Fruit fly (Drosophila melanogaster) whole organism, embryonic: ENCODE data around the gene GCS2beta.
A peak's percentile ranks its signal among the peaks of the same experiment; 100 is the strongest.

ENCODE experiments used
- Ada2b ChIP-seq: fragments of 200-800 bp; sonication (Bioruptor generic); IDR thresholded peaks from 2 replicates; pipeline ENCODE4 v1.3.6; 2022; ENCODE audit warnings: missing biosample characterization, missing genetic modification characterization
- Bgb ChIP-seq: fragments of 200-800 bp; sonication (Bioruptor generic); IDR thresholded peaks from 2 replicates; pipeline ENCODE4 v1.3.6; 2022; ENCODE audit warnings: missing biosample characterization, missing genetic modification characterization; ENCODE audit not compliant: partially characterized antibody
- CG10431 ChIP-seq: fragments of 200-800 bp; sonication (Bioruptor generic); optimal IDR thresholded peaks from 3 replicates; lab custom pipeline; 2018; ENCODE audit warnings: missing biosample characterization, mild to moderate bottlenecking, missing genetic modification characterization
- CG10565 ChIP-seq: fragments of 200-800 bp; sonication (Bioruptor generic); optimal IDR thresholded peaks from 3 replicates; lab custom pipeline; 2016; ENCODE audit warnings: missing biosample characterization, mild to moderate bottlenecking, missing genetic modification characterization
- CG12391 ChIP-seq: fragments of 200-800 bp; sonication (Bioruptor generic); optimal IDR thresholded peaks from 3 replicates; lab custom pipeline; 2018; ENCODE audit warnings: missing biosample characterization, mild to moderate bottlenecking, missing genetic modification characterization, moderate library complexity
- CG14441 ChIP-seq: fragments of 200-800 bp; sonication (Bioruptor generic); IDR thresholded peaks from 2 replicates; pipeline ENCODE4 v1.3.6; 2022; ENCODE audit warnings: missing biosample characterization, missing genetic modification characterization
- CG14667 ChIP-seq: fragments of 200-800 bp; sonication (Bioruptor generic); IDR thresholded peaks from 2 replicates; pipeline ENCODE4 v1.3.6; 2022; ENCODE audit warnings: missing biosample characterization, missing genetic modification characterization
- CG14710 ChIP-seq: fragments of 200-800 bp; sonication (Bioruptor generic); optimal IDR thresholded peaks from 3 replicates; lab custom pipeline; 2019; ENCODE audit warnings: missing biosample characterization, mild to moderate bottlenecking, missing genetic modification characterization, moderate library complexity
- CG1603 ChIP-seq: fragments of 200-800 bp; sonication (Bioruptor generic); optimal IDR thresholded peaks from 2 replicates; lab custom pipeline; 2019; ENCODE audit warnings: missing biosample characterization, mild to moderate bottlenecking, missing genetic modification characterization, moderate library complexity
- CG16813 ChIP-seq: fragments of 200-800 bp; sonication (Bioruptor generic); IDR thresholded peaks from 3 replicates; pipeline ENCODE4 v1.3.6; 2022; ENCODE audit warnings: missing biosample characterization, missing genetic modification characterization; ENCODE audit not compliant: partially characterized antibody
- CG18262 ChIP-seq: fragments of 200-800 bp; optimal IDR thresholded peaks from 3 replicates; lab custom pipeline; 2019; ENCODE audit warnings: missing biosample characterization, mild to moderate bottlenecking, missing genetic modification characterization, moderate library complexity
- CG3065 ChIP-seq: fragments of 200-800 bp; sonication (Bioruptor generic); optimal IDR thresholded peaks from 2 replicates; lab custom pipeline; 2016; ENCODE audit warnings: missing biosample characterization, missing genetic modification characterization
- CG42726 ChIP-seq: fragments of 200-800 bp; sonication (Bioruptor generic); IDR thresholded peaks from 2 replicates; pipeline ENCODE4 v1.3.6; 2022; ENCODE audit warnings: missing biosample characterization, missing genetic modification characterization; ENCODE audit not compliant: partially characterized antibody
- CG6813 ChIP-seq: fragments of 200-800 bp; sonication (Bioruptor generic); optimal IDR thresholded peaks from 2 replicates; lab custom pipeline; 2017; ENCODE audit warnings: missing biosample characterization, missing genetic modification characterization, mild to moderate bottlenecking, moderate library complexity, missing genetic modification reagents
- CG9797 ChIP-seq: fragments of 200-800 bp; sonication (Bioruptor generic); optimal IDR thresholded peaks from 3 replicates; lab custom pipeline; 2018; ENCODE audit warnings: missing biosample characterization, mild to moderate bottlenecking, missing genetic modification characterization
- D19B ChIP-seq: fragments of 200-800 bp; sonication (Bioruptor generic); optimal IDR thresholded peaks from 2 replicates; lab custom pipeline; 2017; ENCODE audit warnings: missing biosample characterization, mild to moderate bottlenecking, missing genetic modification characterization
- Fer3 ChIP-seq: fragments of 200-800 bp; sonication (Bioruptor generic); optimal IDR thresholded peaks from 2 replicates; lab custom pipeline; 2018; ENCODE audit warnings: missing biosample characterization, mild to moderate bottlenecking, missing genetic modification characterization, moderate library complexity
- H15 ChIP-seq: fragments of 200-800 bp; sonication (Bioruptor generic); IDR thresholded peaks from 3 replicates; pipeline ENCODE4 v1.3.6; 2022; ENCODE audit warnings: missing biosample characterization, missing genetic modification characterization
- HLH54F ChIP-seq: fragments of 200-800 bp; sonication (Bioruptor generic); optimal IDR thresholded peaks from 3 replicates; lab custom pipeline; 2016; ENCODE audit warnings: missing biosample characterization, missing genetic modification characterization
- Hr78 ChIP-seq, 2 experiments: fragments of 200-800 bp in 1 of 2; fragments of >200 bp in 1 of 2; sonication (Bioruptor generic) in 1 of 2; optimal IDR thresholded peaks; 2 replicates each; lab custom pipeline; 2017 to 2019; ENCODE audit warnings: missing biosample characterization in 2 of 2, missing genetic modification characterization in 2 of 2, mild to moderate bottlenecking in 1 of 2, moderate library complexity in 1 of 2
- Med ChIP-seq: fragments of 200-800 bp; sonication (Bioruptor generic); peaks from one replicate; lab custom pipeline; 2016; ENCODE audit warnings: missing biosample characterization, missing genetic modification characterization, mild to moderate bottlenecking, inconsistent platforms, moderate library complexity
- Meics ChIP-seq: fragments of 200-800 bp; sonication (Bioruptor generic); optimal IDR thresholded peaks from 2 replicates; lab custom pipeline; 2017; ENCODE audit warnings: missing biosample characterization, mild to moderate bottlenecking, missing genetic modification characterization
- Nf-YA ChIP-seq: fragments of 200-800 bp; sonication (Bioruptor generic); IDR thresholded peaks from 2 replicates; pipeline ENCODE4 v1.3.6; 2022; ENCODE audit warnings: missing biosample characterization, missing genetic modification characterization
- Usf ChIP-seq: fragments of 200-800 bp; sonication (Bioruptor generic); optimal IDR thresholded peaks from 2 replicates; lab custom pipeline; 2017; ENCODE audit warnings: missing genotype, missing biosample characterization, missing genetic modification characterization
- ato ChIP-seq: fragments of 200-800 bp; sonication (Bioruptor generic); IDR thresholded peaks from 2 replicates; pipeline ENCODE4 v1.3.6; 2022; ENCODE audit warnings: missing biosample characterization, missing genetic modification characterization; ENCODE audit not compliant: partially characterized antibody
- cg ChIP-seq: fragments of 200-800 bp; sonication (Bioruptor generic); optimal IDR thresholded peaks from 3 replicates; lab custom pipeline; 2019; ENCODE audit warnings: missing biosample characterization, mild to moderate bottlenecking, missing genetic modification characterization, moderate library complexity
- corto ChIP-seq: fragments of 200-800 bp; sonication (Bioruptor generic); optimal IDR thresholded peaks from 2 replicates; lab custom pipeline; 2016; ENCODE audit warnings: missing biosample characterization, mild to moderate bottlenecking, missing genetic modification characterization, moderate library complexity
- exex ChIP-seq: fragments of 200-800 bp; sonication (Bioruptor generic); optimal IDR thresholded peaks from 4 replicates; lab custom pipeline; 2018; ENCODE audit warnings: missing biosample characterization, mild to moderate bottlenecking, missing genetic modification characterization, moderate library complexity
- fd3F ChIP-seq: fragments of 200-800 bp; sonication (Bioruptor generic); optimal IDR thresholded peaks from 2 replicates; lab custom pipeline; 2018; ENCODE audit warnings: missing biosample characterization, mild to moderate bottlenecking, missing genetic modification characterization, moderate library complexity
- gro ChIP-seq: fragments of 200-800 bp; sonication (Bioruptor generic); optimal IDR thresholded peaks from 2 replicates; lab custom pipeline; 2016; ENCODE audit warnings: missing biosample characterization, missing genetic modification characterization
- lbe ChIP-seq: fragments of 200-800 bp; sonication (Bioruptor generic); optimal IDR thresholded peaks from 2 replicates; lab custom pipeline; 2016; ENCODE audit warnings: missing biosample characterization, mild to moderate bottlenecking, missing genetic modification characterization
- prd ChIP-seq, 3 experiments: fragments of >200 bp in 2 of 3; fragments of 200-800 bp in 1 of 3; sonication (Bioruptor generic) in 1 of 3; optimal IDR thresholded peaks in 2 of 3; IDR thresholded peaks in 1 of 3; 2 replicates in 2 of 3; 3 replicates in 1 of 3; pipeline versions ENCODE4 v1.3.6 to Lab custom; 2017 to 2022; ENCODE audit warnings: missing biosample characterization in 1 of 3, missing genetic modification characterization in 1 of 3
- row ChIP-seq: fragments of 200-800 bp; sonication (Bioruptor generic); IDR thresholded peaks from 3 replicates; pipeline ENCODE4 v1.3.6; 2022; ENCODE audit warnings: missing biosample characterization, missing genetic modification characterization
- scrt ChIP-seq: fragments of 200-800 bp; sonication (Bioruptor generic); optimal IDR thresholded peaks from 2 replicates; lab custom pipeline; 2018; ENCODE audit warnings: missing biosample characterization, mild to moderate bottlenecking, missing genetic modification characterization, moderate library complexity
- sens ChIP-seq: fragments of 200-800 bp; sonication (Bioruptor generic); peaks from one replicate; lab custom pipeline; 2016; ENCODE audit warnings: missing biosample characterization, missing genetic modification characterization
- slou ChIP-seq: fragments of 200-800 bp; sonication (Bioruptor generic); optimal IDR thresholded peaks from 3 replicates; lab custom pipeline; 2016; ENCODE audit warnings: missing biosample characterization, missing genetic modification characterization
- sna ChIP-seq: fragments of 200-800 bp; sonication (Bioruptor generic); IDR thresholded peaks from 2 replicates; pipeline ENCODE4 v1.3.6; 2022; ENCODE audit warnings: missing biosample characterization, missing genetic modification characterization; ENCODE audit not compliant: partially characterized antibody
- ttk ChIP-seq: fragments of 200-800 bp; sonication (Bioruptor generic); IDR thresholded peaks from 2 replicates; pipeline ENCODE4 v2.1.2; 2022; ENCODE audit warnings: missing biosample characterization, missing genetic modification characterization
- tx ChIP-seq: fragments of 200-800 bp; sonication (Bioruptor generic); optimal IDR thresholded peaks from 2 replicates; lab custom pipeline; 2016; ENCODE audit warnings: missing biosample characterization, missing genetic modification characterization
- vnd ChIP-seq: fragments of 200-800 bp; sonication (Bioruptor generic); IDR thresholded peaks from 3 replicates; pipeline ENCODE4 v1.3.6; 2022; ENCODE audit warnings: missing biosample characterization, missing genetic modification characterization; ENCODE audit not compliant: partially characterized antibody
- zen ChIP-seq: fragments of 200-800 bp; sonication (Bioruptor generic); optimal IDR thresholded peaks from 3 replicates; lab custom pipeline; 2018; ENCODE audit warnings: missing biosample characterization, mild to moderate bottlenecking, missing genetic modification characterization, moderate library complexity

GCS2beta gene

dm6 chr2L:17500946-17501451 lies 16.9 kb upstream of the GCS2beta start, which contains the start of the genes mEFTs and Dhc36C (continued):
- TF ChIP-seq HLH54F (GFP tag; lab: Kevin White, UChicago) (no peak), CG1603 (tag; lab: Kevin White, UChicago) (peak; percentile 60), CG14667 (GFP tag; lab: Robert Waterston, UW) (no peak), Ada2b (GFP tag; lab: Robert Waterston, UW) (no peak), exex (tag; lab: Kevin White, UChicago) (no peak), CG42726 (GFP tag; lab: Robert Waterston, UW) (peak; percentile 92), CG16813 (GFP tag; lab: Robert Waterston, UW) (peak; percentile 88), scrt (GFP tag; lab: Kevin White, UChicago) (peak; percentile 45), tx (GFP tag; lab: Kevin White, UChicago) (no peak), sna (peak; percentile 75), slou (GFP tag; lab: Kevin White, UChicago) (no peak), CG3065 (GFP tag; lab: Kevin White, UChicago) (no peak), ttk (GFP tag; lab: Robert Waterston, UW) (no peak), CG12391 (no peak), Meics (GFP tag; lab: Kevin White, UChicago) (no peak), Bgb (peak; percentile 92), H15 (GFP tag; lab: Robert Waterston, UW) (no peak), Fer3 (tag; lab: Kevin White, UChicago) (no peak), gro (GFP tag; lab: Kevin White, UChicago) (no peak), corto (GFP tag; lab: Kevin White, UChicago) (no peak), CG9797 (GFP tag; lab: Kevin White, UChicago) (peak; percentile 36)

- TF ChIP-seq sens (GFP tag; lab: Kevin White, UChicago): peak; percentile 2
- TF ChIP-seq CG14441 (GFP tag; lab: Robert Waterston, UW): no peak
Observed at dm6 chr2L:17498721-17499120, 14.6 kb upstream of the GCS2beta start, which contains the start of gene CG15142. TSS of gene CG15142 (minus strand) at chr2L:17498821.

- TF ChIP-seq cg: peak; percentile 43
- TF ChIP-seq row (GFP tag; lab: Robert Waterston, UW): 0 out of 3 replicates have a peak, but pooled peaks have one; percentile 20
- TF ChIP-seq CG1603 (tag; lab: Kevin White, UChicago): peak; percentile 5
- TF ChIP-seq CG6813 (GFP tag; lab: Kevin White, UChicago): no peak
- TF ChIP-seq CG14710 (tag; lab: Kevin White, UChicago): peak; percentile 3
- peak; percentile 10 for TF ChIP-seq zen (tag; lab: Kevin White, UChicago)
- peak; percentile 30 for TF ChIP-seq CG18262
- TF ChIP-seq Hr78 (GFP tag; optimal IDR thresholded peaks at IDR 0.05; lab: Kevin White, UChicago): peak in 1 of 2 experiments; percentile 74
- TF ChIP-seq Usf (GFP tag; lab: Kevin White, UChicago): no peak
- TF ChIP-seq Med (GFP tag; lab: Kevin White, UChicago): peak; percentile 16
- peak; percentile 31 for TF ChIP-seq CG10431 (GFP tag; lab: Kevin White, UChicago)
- no peak for TF ChIP-seq CG10565
- TF ChIP-seq vnd (GFP tag; lab: Robert Waterston, UW): no peak
- TF ChIP-seq Nf-YA (GFP tag; lab: Robert Waterston, UW): no peak
- TF ChIP-seq fd3F (GFP tag; lab: Kevin White, UChicago): no peak
- TF ChIP-seq lbe (GFP tag; lab: Kevin White, UChicago): no peak
- TF ChIP-seq ato (GFP tag; lab: Robert Waterston, UW): no peak
- TF ChIP-seq D19B: peak; percentile 33
- no peak for TF ChIP-seq prd (optimal IDR thresholded peaks at IDR 0.05; lab: Kevin White, UChicago)
- peak; percentile 4; the same call in 1 of the 3 replicates for TF ChIP-seq prd (GFP tag; IDR thresholded peaks at IDR 0.05; lab: Robert Waterston, UW)
Observed at dm6 chr2L:17497108-17497507, 13.0 kb upstream of the GCS2beta start, which contains the start of gene qua. TSS of gene qua (minus strand) at chr2L:17497208.
